Fruit fly (Drosophila melanogaster) whole organism, pupa: Measurements from ENCODE around the gene CG43680.

Source experiments
- CG10348 ChIP-seq: fragments of 200-800 bp; sonication (Bioruptor generic); IDR thresholded peaks from 2 replicates; pipeline ENCODE4 v1.3.6; 2022; ENCODE audit warnings: missing biosample characterization, missing genetic modification characterization
- CG12605 ChIP-seq: fragments of 200-800 bp; sonication (Bioruptor generic); IDR thresholded peaks from 2 replicates; pipeline ENCODE4 v1.3.6; 2022; ENCODE audit warnings: missing biosample characterization, missing genetic modification characterization
- CG13204 ChIP-seq: fragments of 200-800 bp; sonication (Bioruptor generic); optimal IDR thresholded peaks from 2 replicates; lab custom pipeline; 2018; ENCODE audit warnings: missing biosample characterization, mild to moderate bottlenecking, missing genetic modification characterization, moderate library complexity
- CG14655 ChIP-seq: fragments of 200-800 bp; sonication (Bioruptor generic); optimal IDR thresholded peaks from 3 replicates; lab custom pipeline; 2017; ENCODE audit warnings: mild to moderate bottlenecking, missing biosample characterization, missing genetic modification reagents, missing genetic modification characterization
- CG15710 ChIP-seq: fragments of 200-800 bp; sonication (Bioruptor generic); optimal IDR thresholded peaks from 2 replicates; lab custom pipeline; 2018; ENCODE audit warnings: missing biosample characterization, mild to moderate bottlenecking, missing genetic modification characterization, moderate library complexity
- CG17806 ChIP-seq: fragments of 200-800 bp; sonication (Bioruptor generic); optimal IDR thresholded peaks from 2 replicates; lab custom pipeline; 2018; ENCODE audit warnings: missing biosample characterization, mild to moderate bottlenecking, missing genetic modification characterization, moderate library complexity
- CG32121 ChIP-seq: fragments of 200-800 bp; sonication (Bioruptor generic); IDR thresholded peaks from 2 replicates; pipeline ENCODE4 v1.3.6; 2022; ENCODE audit warnings: missing biosample characterization, missing genetic modification characterization
- CG34367 ChIP-seq: fragments of 200-800 bp; sonication (Bioruptor generic); optimal IDR thresholded peaks from 2 replicates; lab custom pipeline; 2018; ENCODE audit warnings: missing biosample characterization, mild to moderate bottlenecking, missing genetic modification characterization
- CG4496 ChIP-seq: fragments of 200-800 bp; sonication (Bioruptor generic); IDR thresholded peaks from 3 replicates; pipeline ENCODE4 v1.3.6; 2022; ENCODE audit warnings: missing biosample characterization, missing genetic modification characterization
- CG8159 ChIP-seq: fragments of 200-800 bp; sonication (Bioruptor generic); optimal IDR thresholded peaks from 3 replicates; lab custom pipeline; 2018; ENCODE audit warnings: missing biosample characterization, mild to moderate bottlenecking, missing genetic modification characterization, moderate library complexity
- CG8301 ChIP-seq: fragments of 200-800 bp; sonication (Bioruptor generic); optimal IDR thresholded peaks from 2 replicates; lab custom pipeline; 2018; ENCODE audit warnings: missing biosample characterization, mild to moderate bottlenecking, missing genetic modification characterization
- CG9948 ChIP-seq: fragments of 200-800 bp; sonication (Bioruptor generic); optimal IDR thresholded peaks from 2 replicates; lab custom pipeline; 2018; ENCODE audit warnings: missing biosample characterization, mild to moderate bottlenecking, missing genetic modification characterization, moderate library complexity
- D1 ChIP-seq: fragments of 200-800 bp; sonication (Bioruptor generic); optimal IDR thresholded peaks from 2 replicates; lab custom pipeline; 2018; ENCODE audit warnings: missing biosample characterization, mild to moderate bottlenecking, missing genetic modification characterization, moderate library complexity
- EcR ChIP-seq: fragments of 200-800 bp; sonication (Bioruptor generic); optimal IDR thresholded peaks from 3 replicates; lab custom pipeline; 2019; ENCODE audit warnings: missing biosample characterization, missing genetic modification characterization, mild to moderate bottlenecking, moderate library complexity, missing genetic modification reagents
- Ets98B ChIP-seq: fragments of 200-800 bp; sonication (Bioruptor generic); IDR thresholded peaks from 2 replicates; pipeline ENCODE4 v1.3.6; 2022; ENCODE audit warnings: missing biosample characterization, missing genetic modification characterization
- Pif1A ChIP-seq: fragments of 200-800 bp; sonication (Bioruptor generic); optimal IDR thresholded peaks from 3 replicates; lab custom pipeline; 2016; ENCODE audit warnings: missing biosample characterization, missing genetic modification characterization
- Pif1B ChIP-seq: fragments of 200-800 bp; sonication (Bioruptor generic); optimal IDR thresholded peaks from 3 replicates; lab custom pipeline; 2016; ENCODE audit warnings: missing biosample characterization, missing genetic modification characterization
- Snoo ChIP-seq: fragments of 200-800 bp; sonication (Bioruptor generic); optimal IDR thresholded peaks from 3 replicates; lab custom pipeline; 2017; ENCODE audit warnings: missing biosample characterization, mild to moderate bottlenecking, missing genetic modification characterization, inconsistent platforms
- fd96Ca ChIP-seq: fragments of 200-800 bp; sonication (Bioruptor generic); IDR thresholded peaks from 3 replicates; pipeline ENCODE4 v1.3.6; 2022; ENCODE audit warnings: missing biosample characterization, missing genetic modification characterization
- gl ChIP-seq: fragments of 200-800 bp; sonication (Bioruptor generic); optimal IDR thresholded peaks from 2 replicates; lab custom pipeline; 2018; ENCODE audit warnings: missing biosample characterization, mild to moderate bottlenecking, missing genetic modification characterization
- rn ChIP-seq: fragments of 200-800 bp; sonication (Bioruptor generic); IDR thresholded peaks from 2 replicates; pipeline ENCODE4 v1.3.6; 2022; ENCODE audit warnings: missing biosample characterization, missing genetic modification characterization

The CG43680 gene

DNA sequence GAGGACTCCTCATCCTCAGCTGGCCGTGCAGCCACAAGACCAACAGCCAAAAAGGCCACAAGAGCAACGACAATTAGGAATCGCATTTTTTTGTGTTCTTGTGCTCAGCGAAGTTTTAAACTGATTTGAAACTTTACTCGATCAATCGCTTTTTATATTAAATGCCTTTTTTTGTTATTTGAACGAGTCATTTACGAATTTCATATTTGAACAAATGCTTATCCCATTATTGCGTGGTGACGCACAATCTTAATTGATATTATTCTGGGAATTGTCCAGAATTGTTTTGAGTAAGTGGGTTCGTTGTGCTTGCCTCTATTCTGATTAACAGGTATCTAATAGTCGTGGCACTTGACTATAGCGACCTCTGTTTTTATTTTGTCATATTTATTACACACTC is 761 bp downstream of the CG43680 start, which contains the start of gene CG13461:
TSS of gene CG13461 (minus strand) at position 101 of the 400 bp plus-strand sequence.
- TF ChIP-seq CG14655 (no peak), CG32121 (no peak), Pif1B (GFP tag; lab: Kevin White, UChicago) (no peak), Ets98B (GFP tag; lab: Robert Waterston, UW) (no peak), CG9948 (tag; lab: Kevin White, UChicago) (no peak), fd96Ca (GFP tag; lab: Robert Waterston, UW) (no peak), CG10348 (GFP tag; lab: Robert Waterston, UW) (no peak), rn (no peak), EcR (GFP tag; lab: Kevin White, UChicago) (no peak)

dm6 chr3L:15051325-15051724 is 1.8 kb downstream of the CG43680 start, which contains the start of gene CG43679:
CG43679 (minus strand) TSS chr3L:15051425.
- TF ChIP-seq gl (tag; lab: Kevin White, UChicago) (no peak), CG14655 (no peak), CG17806 (no peak), Pif1A (no peak)

DNA sequence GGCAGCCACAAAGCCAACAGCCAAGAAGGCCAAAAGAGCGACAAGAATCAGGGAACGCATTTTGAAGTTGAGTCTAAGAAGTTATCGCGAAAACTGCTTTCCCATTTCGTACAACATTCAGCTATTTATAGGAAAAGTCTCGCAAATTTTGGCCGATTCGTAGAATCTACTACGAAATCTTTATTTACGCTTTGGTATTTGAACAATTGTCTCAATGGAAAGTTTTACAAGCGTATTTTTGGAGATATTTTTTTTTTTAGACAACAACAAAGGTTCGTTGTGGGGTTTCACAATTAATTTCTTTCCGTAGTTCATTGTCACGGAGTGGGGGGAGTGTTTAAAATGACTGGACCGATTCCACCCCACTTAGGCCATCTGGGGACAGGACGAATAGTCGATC is 2.4 kb downstream of the CG43680 start, which contains the start of gene CG12310:
TSS of gene CG12310 (minus strand) at position 101 of the 400 bp plus-strand sequence.
- TF ChIP-seq fd96Ca (GFP tag; lab: Robert Waterston, UW) (no peak), CG17806 (no peak), CG13204 (GFP tag; lab: Kevin White, UChicago) (no peak)

- TF ChIP-seq rn (no peak), Snoo (no peak), CG10348 (GFP tag; lab: Robert Waterston, UW) (no peak), D1 (tag; lab: Kevin White, UChicago) (no peak), CG8301 (tag; lab: Kevin White, UChicago) (no peak), CG9948 (tag; lab: Kevin White, UChicago) (no peak), Pif1A (no peak), CG17806 (no peak), CG15710 (tag; lab: Kevin White, UChicago) (no peak), fd96Ca (GFP tag; lab: Robert Waterston, UW) (no peak), EcR (GFP tag; lab: Kevin White, UChicago) (no peak), Ets98B (GFP tag; lab: Robert Waterston, UW) (no peak), CG32121 (no peak), CG13204 (GFP tag; lab: Kevin White, UChicago) (no peak)
These were observed 3.0 kb downstream of the CG43680 start, which contains the start of gene CG18581 for dm6 chr3L:15050109-15050508. CG18581 (minus strand) TSS chr3L:15050209.

- TF ChIP-seq CG34367 (tag; lab: Kevin White, UChicago) (no peak), Ets98B (GFP tag; lab: Robert Waterston, UW) (no peak)
These were observed 3.8 kb downstream of the CG43680 start, which contains the start of gene CG43678 for dm6 chr3L:15049395-15049794. CG43678 (minus strand) TSS chr3L:15049495.

- TF ChIP-seq fd96Ca (GFP tag; lab: Robert Waterston, UW) (no peak), Pif1B (GFP tag; lab: Kevin White, UChicago) (no peak), gl (tag; lab: Kevin White, UChicago) (no peak), D1 (tag; lab: Kevin White, UChicago) (no peak)
These were observed 5.1 kb downstream of the CG43680 start for dm6 chr3L:15048091-15048490.

- TF ChIP-seq D1 (tag; lab: Kevin White, UChicago), result no peak
- TF ChIP-seq rn, result no peak
- no peak for TF ChIP-seq CG4496 (GFP tag; lab: Robert Waterston, UW)
- no peak for TF ChIP-seq CG15710 (tag; lab: Kevin White, UChicago)
- TF ChIP-seq CG8159 (tag; lab: Kevin White, UChicago), result no peak
- no peak for TF ChIP-seq CG8301 (tag; lab: Kevin White, UChicago)
- TF ChIP-seq fd96Ca (GFP tag; lab: Robert Waterston, UW), result no peak
- no peak for TF ChIP-seq CG10348 (GFP tag; lab: Robert Waterston, UW)
- TF ChIP-seq Snoo, result no peak
- TF ChIP-seq EcR (GFP tag; lab: Kevin White, UChicago), result no peak
- no peak for TF ChIP-seq Ets98B (GFP tag; lab: Robert Waterston, UW)
- TF ChIP-seq CG9948 (tag; lab: Kevin White, UChicago), result no peak
- no peak for TF ChIP-seq Pif1B (GFP tag; lab: Kevin White, UChicago)
- TF ChIP-seq CG14655, result no peak
- TF ChIP-seq CG34367 (tag; lab: Kevin White, UChicago), result no peak
- no peak for TF ChIP-seq CG12605 (GFP tag; lab: Robert Waterston, UW)
These were observed 5.5 kb downstream of the CG43680 start for dm6 chr3L:15047606-15048005.

DNA sequence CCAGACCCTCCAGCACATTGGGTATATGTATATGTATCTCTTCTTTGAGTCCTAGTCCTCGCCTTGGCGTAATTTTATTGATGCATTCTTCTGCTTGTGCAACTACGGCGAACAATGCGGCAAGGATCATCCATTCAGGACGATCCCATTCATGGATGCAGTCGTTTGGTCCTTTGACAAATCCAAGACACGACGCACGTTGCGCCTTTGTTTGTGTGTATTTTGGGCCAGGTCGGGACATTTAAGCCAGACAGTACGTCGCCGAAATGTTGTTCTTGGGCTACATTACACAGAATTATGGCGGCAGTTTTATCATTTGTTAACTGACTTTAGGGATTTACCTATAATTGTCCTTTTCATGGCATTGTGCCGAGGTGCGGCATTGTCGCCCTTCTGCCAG is 8.0 kb downstream of the CG43680 start:
- no peak for TF ChIP-seq CG14655
- TF ChIP-seq fd96Ca (GFP tag; lab: Robert Waterston, UW), result no peak
- no peak for TF ChIP-seq CG10348 (GFP tag; lab: Robert Waterston, UW)
- no peak for TF ChIP-seq CG8301 (tag; lab: Kevin White, UChicago)
- no peak for TF ChIP-seq CG17806
- TF ChIP-seq Pif1A, result no peak
- no peak for TF ChIP-seq Snoo
- no peak for TF ChIP-seq D1 (tag; lab: Kevin White, UChicago)
- no peak for TF ChIP-seq gl (tag; lab: Kevin White, UChicago)
- no peak for TF ChIP-seq CG12605 (GFP tag; lab: Robert Waterston, UW)
- TF ChIP-seq rn, result no peak
